Fruit fly (Drosophila melanogaster): Measurements from ENCODE around the gene Cdep.

The Cdep gene

dm6 chr3R:4864901-4865601, 45.3 kb upstream of the Cdep start:
- TF ChIP-seq pfk (GFP tag; optimal IDR thresholded peaks at IDR 0.05) (peak; percentile 89), Nf-YC (tag; optimal IDR thresholded peaks at IDR 0.05) (peak; percentile 79), seq (GFP tag; IDR thresholded peaks at IDR 0.05) (peak; percentile 69; the same call in 1 of the 2 replicates), cg (GFP tag; optimal IDR thresholded peaks at IDR 0.05) (peak; percentile 76), bcd (GFP tag; optimal IDR thresholded peaks at IDR 0.05) (no peak), pros (GFP tag; optimal IDR thresholded peaks at IDR 0.05) (peak; percentile 45), Nf-YB (GFP tag; optimal IDR thresholded peaks at IDR 0.05) (peak; percentile 72), CG11695 (GFP tag; IDR thresholded peaks at IDR 0.05) (peak; percentile 64), CG6854 (GFP tag; optimal IDR thresholded peaks at IDR 0.05) (no peak), phol (tag; optimal IDR thresholded peaks at IDR 0.05) (peak; percentile 37), sr (GFP tag; IDR thresholded peaks at IDR 0.05) (peak; percentile 91), HLH4C (GFP tag; IDR thresholded peaks at IDR 0.05; ENCODE audit: partially characterized antibody) (no peak), crol (GFP tag; IDR thresholded peaks at IDR 0.05) (peak; percentile 53; the same call in 1 of the 2 replicates), oc (tag; optimal IDR thresholded peaks at IDR 0.05) (peak; percentile 21), Adf1 (GFP tag; IDR thresholded peaks at IDR 0.05) (no peak), CG9932 (GFP tag; IDR thresholded peaks at IDR 0.05) (0 out of 2 replicates have a peak, but pooled peaks have one; percentile 9)

dm6 chr3R:4866073-4866472, 44.3 kb upstream of the Cdep start:
- no peak for TF ChIP-seq CG12769 (tag; optimal IDR thresholded peaks at IDR 0.05)
- no peak for TF ChIP-seq gem (tag; optimal IDR thresholded peaks at IDR 0.05)
- TF ChIP-seq ac (GFP tag; optimal IDR thresholded peaks at IDR 0.05) = peak; percentile 37
- no peak for TF ChIP-seq prd (optimal IDR thresholded peaks at IDR 0.05)
- peak; percentile 44; the same call in 1 of the 3 replicates for TF ChIP-seq prd (GFP tag; IDR thresholded peaks at IDR 0.05)
- TF ChIP-seq twi (tag; optimal IDR thresholded peaks at IDR 0.05) = peak; percentile 28
- 0 out of 3 replicates have a peak, but pooled peaks have one; percentile 12 for TF ChIP-seq hb (GFP tag; IDR thresholded peaks at IDR 0.05; ENCODE audit: partially characterized antibody)
- TF ChIP-seq zen (tag; optimal IDR thresholded peaks at IDR 0.05) = peak; percentile 50
- no peak for TF ChIP-seq peb (GFP tag; IDR thresholded peaks at IDR 0.05)
- TF ChIP-seq Kr (GFP tag; optimal IDR thresholded peaks at IDR 0.05) = peak; percentile 20
- TF ChIP-seq CG10267 (tag; optimal IDR thresholded peaks at IDR 0.05) = no peak
- TF ChIP-seq lmd (GFP tag; IDR thresholded peaks at IDR 0.05) = no peak
- TF ChIP-seq Bdp1 (GFP tag; optimal IDR thresholded peaks at IDR 0.05) = no peak
- TF ChIP-seq CG15479 (GFP tag; optimal IDR thresholded peaks at IDR 0.05) = peak; percentile 79
- no peak for TF ChIP-seq CkIIα-i1 (GFP tag; IDR thresholded peaks at IDR 0.05)
- no peak for TF ChIP-seq fu2 (GFP tag; optimal IDR thresholded peaks at IDR 0.05)

- TF ChIP-seq CG9437 (GFP tag; optimal IDR thresholded peaks at IDR 0.05) = no peak
- TF ChIP-seq oc (tag; optimal IDR thresholded peaks at IDR 0.05) = peak; percentile 98
- 0 out of 3 replicates have a peak, but pooled peaks have one; percentile 35 for TF ChIP-seq hb (GFP tag; IDR thresholded peaks at IDR 0.05; ENCODE audit: partially characterized antibody)
- TF ChIP-seq Awh (GFP tag; IDR thresholded peaks at IDR 0.05) = 0 out of 2 replicates have a peak, but pooled peaks have one; percentile 34
- TF ChIP-seq sr (GFP tag; IDR thresholded peaks at IDR 0.05) = peak; percentile 35; the same call in 1 of the 3 replicates
Measured at dm6 chr3R:4866916-4867315, 43.4 kb upstream of the Cdep start.

dm6 chr3R:4868663-4869225, 41.6 kb upstream of the Cdep start:
- no peak for TF ChIP-seq z (GFP tag; IDR thresholded peaks at IDR 0.05)
- TF ChIP-seq Dfd (GFP tag; optimal IDR thresholded peaks at IDR 0.05) = peak in 1 of 2 experiments; percentile 30
- no peak for TF ChIP-seq Oaz (GFP tag; IDR thresholded peaks at IDR 0.05)
- TF ChIP-seq wor (GFP tag; IDR thresholded peaks at IDR 0.05) = no peak
- TF ChIP-seq CG11560 (tag; IDR thresholded peaks at IDR 0.05) = 0 out of 3 replicates have a peak, but pooled peaks have one; percentile 12
- no peak for TF ChIP-seq CG6254 (GFP tag; optimal IDR thresholded peaks at IDR 0.05)
- TF ChIP-seq CG15696 (tag; optimal IDR thresholded peaks at IDR 0.05) = no peak
- TF ChIP-seq CG4730 (GFP tag; IDR thresholded peaks at IDR 0.05) = 0 out of 2 replicates have a peak, but pooled peaks have one; percentile 12
- no peak for TF ChIP-seq CG9727 (GFP tag; optimal IDR thresholded peaks at IDR 0.05)
- no peak for TF ChIP-seq ssp (GFP tag; IDR thresholded peaks at IDR 0.05)
- TF ChIP-seq tgo (GFP tag; IDR thresholded peaks at IDR 0.05) = no peak
- no peak for TF ChIP-seq jigr1 (GFP tag; IDR thresholded peaks at IDR 0.05)
